Worm (Caenorhabditis elegans): ENCODE data around the gene B0491.6.

The B0491.6 gene

ce11 chrII:11384099-11384498 lies 36.0 kb upstream of the B0491.6 start:
- TF ChIP-seq hlh-30 (tag; optimal IDR thresholded peaks at IDR 0.05; ENCODE audit: insufficient read depth) (peak; percentile 24), ceh-2 (tag; optimal IDR thresholded peaks at IDR 0.05) (no peak)

- TF ChIP-seq ceh-24 (tag; optimal IDR thresholded peaks at IDR 0.05) = no peak
- TF ChIP-seq pha-4 (tag; optimal IDR thresholded peaks at IDR 0.05) = no peak
- TF ChIP-seq sox-4 (tag; optimal IDR thresholded peaks at IDR 0.05) = no peak
- TF ChIP-seq C08G9.2 (tag; optimal IDR thresholded peaks at IDR 0.05) = no peak
Measured at ce11 chrII:11383058-11383457, 34.9 kb upstream of the B0491.6 start, which contains the start of the genes C33B4.5 and C33B4.4. TSS of gene C33B4.5 (plus strand) at chrII:11383327. TSS of gene C33B4.4 (minus strand) at chrII:11383442.

- no peak for TF ChIP-seq unc-3 (GFP tag; conservative IDR thresholded peaks at IDR 0.05)
- no peak for TF ChIP-seq unc-3 (tag; optimal IDR thresholded peaks at IDR 0.05)
- no peak for TF ChIP-seq ceh-45 (GFP tag; IDR thresholded peaks at IDR 0.05)
- no peak for TF ChIP-seq gmeb-2 (tag; optimal IDR thresholded peaks at IDR 0.05)
- TF ChIP-seq pag-3 (tag; optimal IDR thresholded peaks at IDR 0.05; ENCODE audit: borderline replicate concordance) = no peak
- no peak for TF ChIP-seq pax-1 (tag; optimal IDR thresholded peaks at IDR 0.05)
- no peak for TF ChIP-seq odd-2 (tag; optimal IDR thresholded peaks at IDR 0.05)
- TF ChIP-seq elt-2 (tag; optimal IDR thresholded peaks at IDR 0.05) = no peak
- no peak for TF ChIP-seq zip-5 (tag; optimal IDR thresholded peaks at IDR 0.05)
Measured at ce11 chrII:11377700-11378099, 29.6 kb upstream of the B0491.6 start.

- TF ChIP-seq sdc-2 (tag; optimal IDR thresholded peaks at IDR 0.05) (no peak), hlh-6 (tag; optimal IDR thresholded peaks at IDR 0.05) (no peak), pag-3 (tag; optimal IDR thresholded peaks at IDR 0.05; ENCODE audit: borderline replicate concordance) (no peak), npax-4 (tag; optimal IDR thresholded peaks at IDR 0.05) (no peak), C38D4.7 (GFP tag; optimal IDR thresholded peaks at IDR 0.05) (no peak), ceh-2 (tag; optimal IDR thresholded peaks at IDR 0.05) (no peak), K02D7.2 (tag; optimal IDR thresholded peaks at IDR 0.05) (no peak), elt-2 (tag; optimal IDR thresholded peaks at IDR 0.05) (no peak), tbx-7 (tag; optimal IDR thresholded peaks at IDR 0.05) (no peak), ahr-1 (tag; optimal IDR thresholded peaks at IDR 0.05) (no peak), nfya-1 (tag; optimal IDR thresholded peaks at IDR 0.05) (no peak), ceh-31 (tag; optimal IDR thresholded peaks at IDR 0.05) (no peak), pros-1 (tag; optimal IDR thresholded peaks at IDR 0.05) (no peak), dmd-4 (tag; optimal IDR thresholded peaks at IDR 0.05; ENCODE audit: borderline replicate concordance) (no peak), fkh-6 (tag; optimal IDR thresholded peaks at IDR 0.05) (no peak), unc-3 (GFP tag; conservative IDR thresholded peaks at IDR 0.05) (no peak), unc-3 (tag; optimal IDR thresholded peaks at IDR 0.05) (no peak), unc-42 (tag; optimal IDR thresholded peaks at IDR 0.05) (no peak), ceh-18 (tag; optimal IDR thresholded peaks at IDR 0.05) (no peak), sox-4 (tag; optimal IDR thresholded peaks at IDR 0.05) (no peak)
Measured at ce11 chrII:11376598-11377108, 28.5 kb upstream of the B0491.6 start.

- TF ChIP-seq ttx-3 (tag; optimal IDR thresholded peaks at IDR 0.05) (no peak), ceh-6 (GFP tag; optimal IDR thresholded peaks at IDR 0.05) (no peak), ceh-30 (tag; optimal IDR thresholded peaks at IDR 0.05) (no peak), ceh-31 (tag; optimal IDR thresholded peaks at IDR 0.05) (no peak), ceh-45 (GFP tag; IDR thresholded peaks at IDR 0.05) (no peak), pha-4 (tag; optimal IDR thresholded peaks at IDR 0.05) (no peak), unc-55 (GFP tag; optimal IDR thresholded peaks at IDR 0.05) (no peak), hlh-15 (tag; optimal IDR thresholded peaks at IDR 0.05) (no peak), nhr-11 (tag; optimal IDR thresholded peaks at IDR 0.05) (no peak), ets-4 (tag; optimal IDR thresholded peaks at IDR 0.05) (no peak), hlh-6 (tag; optimal IDR thresholded peaks at IDR 0.05) (no peak), che-1 (tag; optimal IDR thresholded peaks at IDR 0.05) (no peak), tbx-7 (tag; optimal IDR thresholded peaks at IDR 0.05) (no peak), K09A11.1 (tag; optimal IDR thresholded peaks at IDR 0.05; ENCODE audit: insufficient read depth) (no peak), T23F11.4 (GFP tag; optimal IDR thresholded peaks at IDR 0.05) (no peak), zip-5 (tag; optimal IDR thresholded peaks at IDR 0.05) (no peak), madf-2 (tag; optimal IDR thresholded peaks at IDR 0.05) (no peak), ceh-48 (tag; optimal IDR thresholded peaks at IDR 0.05) (no peak)
Measured at ce11 chrII:11376026-11376425, 27.9 kb upstream of the B0491.6 start.
